Worm (Caenorhabditis elegans): ENCODE measurements around the gene C45G9.8.
"Not testable (repeated sequence)": the region's sequence is repeated elsewhere in the genome, so short reads cannot be mapped to it uniquely, and the experiment has no call there.

Gene C45G9.8

ce11 chrIII:5076569-5076968 is 23.1 kb upstream of the C45G9.8 start:
- no peak for TF ChIP-seq dao-5 (tag; optimal IDR thresholded peaks at IDR 0.05)
- TF ChIP-seq him-1 (tag; optimal IDR thresholded peaks at IDR 0.05), result no peak
- no peak for TF ChIP-seq W03F9.2 (tag; optimal IDR thresholded peaks at IDR 0.05)

- no peak for TF ChIP-seq him-1 (tag; optimal IDR thresholded peaks at IDR 0.05)
Measured at ce11 chrIII:5074398-5074797, 21.0 kb upstream of the C45G9.8 start, which contains the start of gene ttbk-6. ttbk-6 (plus strand) TSS chrIII:5074698.

ce11 chrIII:5071509-5071908 is 18.1 kb upstream of the C45G9.8 start, which contains the start of gene C45G9.12:
C45G9.12 (minus strand) TSS chrIII:5071609.
- TF ChIP-seq him-1 (tag; optimal IDR thresholded peaks at IDR 0.05) (no peak), W03F9.2 (tag; optimal IDR thresholded peaks at IDR 0.05) (no peak), dao-5 (tag; optimal IDR thresholded peaks at IDR 0.05) (no peak)

ce11 chrIII:5068675-5069233 is 15.3 kb upstream of the C45G9.8 start, which contains the start of the genes C45G9.11 and C45G9.2:
C45G9.11 (minus strand) TSS chrIII:5068725.
C45G9.2 (plus strand) TSS chrIII:5069066.
- peak; percentile 40 for TF ChIP-seq W03F9.2 (tag; optimal IDR thresholded peaks at IDR 0.05)
- TF ChIP-seq him-1 (tag; optimal IDR thresholded peaks at IDR 0.05), result peak; percentile 59
- no peak for TF ChIP-seq dao-5 (tag; optimal IDR thresholded peaks at IDR 0.05)

- not testable (repeated sequence) for TF ChIP-seq W03F9.2, dao-5, him-1 (tag; optimal IDR thresholded peaks at IDR 0.05)
Measured at ce11 chrIII:5062406-5062805, 9.0 kb upstream of the C45G9.8 start, which contains the start of gene C45G9.4. C45G9.4 (plus strand) TSS chrIII:5062706.

- TF ChIP-seq W03F9.2 (tag; optimal IDR thresholded peaks at IDR 0.05), result no peak
- no peak for TF ChIP-seq dao-5 (tag; optimal IDR thresholded peaks at IDR 0.05)
- TF ChIP-seq him-1 (tag; optimal IDR thresholded peaks at IDR 0.05), result no peak
Measured at ce11 chrIII:5061798-5062197, 8.4 kb upstream of the C45G9.8 start, which contains the start of gene C45G9.10. C45G9.10 (minus strand) TSS chrIII:5061898.

ce11 chrIII:5055709-5056108 is 2.3 kb upstream of the C45G9.8 start, which contains the start of gene C45G9.9:
C45G9.9 (minus strand) TSS chrIII:5055809.
- TF ChIP-seq dao-5, W03F9.2, him-1 (tag; optimal IDR thresholded peaks at IDR 0.05): not testable (repeated sequence)

- no peak for TF ChIP-seq dao-5 (tag; optimal IDR thresholded peaks at IDR 0.05)
- no peak for TF ChIP-seq W03F9.2 (tag; optimal IDR thresholded peaks at IDR 0.05)
- TF ChIP-seq him-1 (tag; optimal IDR thresholded peaks at IDR 0.05), result no peak
Measured at ce11 chrIII:5051949-5052348, 1.5 kb downstream of the C45G9.8 start, which contains the start of gene C45G9.15. C45G9.15 (minus strand) TSS chrIII:5052049.

ce11 chrIII:5047740-5048139 is 5.7 kb downstream of the C45G9.8 start, which contains the start of gene C45G9.5:
C45G9.5 (plus strand) TSS chrIII:5048117.
- TF ChIP-seq him-1 (tag; optimal IDR thresholded peaks at IDR 0.05) (no peak), W03F9.2 (tag; optimal IDR thresholded peaks at IDR 0.05) (no peak), dao-5 (tag; optimal IDR thresholded peaks at IDR 0.05) (no peak)

ce11 chrIII:5047175-5047574 is 6.3 kb downstream of the C45G9.8 start, which contains the start of gene txbp-3:
txbp-3 (minus strand) TSS chrIII:5047459.
- TF ChIP-seq him-1 (tag; optimal IDR thresholded peaks at IDR 0.05) (no peak), W03F9.2 (tag; optimal IDR thresholded peaks at IDR 0.05) (peak; percentile 55)

ce11 chrIII:5044709-5045108 is 8.7 kb downstream of the C45G9.8 start, which contains the start of gene C45G9.14:
C45G9.14 (plus strand) TSS chrIII:5045009.
- TF ChIP-seq dao-5 (tag; optimal IDR thresholded peaks at IDR 0.05) (no peak), him-1 (tag; optimal IDR thresholded peaks at IDR 0.05) (no peak), W03F9.2 (tag; optimal IDR thresholded peaks at IDR 0.05) (no peak)

- TF ChIP-seq dao-5 (tag; optimal IDR thresholded peaks at IDR 0.05) (no peak), W03F9.2 (tag; optimal IDR thresholded peaks at IDR 0.05) (no peak), him-1 (tag; optimal IDR thresholded peaks at IDR 0.05) (no peak)
Measured at ce11 chrIII:5042112-5042511, 11.3 kb downstream of the C45G9.8 start, which contains the start of gene nlp-43. nlp-43 (plus strand) TSS chrIII:5042412.

- TF ChIP-seq W03F9.2 (tag; optimal IDR thresholded peaks at IDR 0.05), result no peak
Measured at ce11 chrIII:5036158-5036557, 17.3 kb downstream of the C45G9.8 start, which contains the start of gene C45G9.6. C45G9.6 (plus strand) TSS chrIII:5036458.

ce11 chrIII:5031375-5031836 is 22.0 kb downstream of the C45G9.8 start:
- TF ChIP-seq dao-5 (tag; optimal IDR thresholded peaks at IDR 0.05), result peak; percentile 78
- TF ChIP-seq him-1 (tag; optimal IDR thresholded peaks at IDR 0.05), result peak; percentile 81

Measured in whole organism, L4/young adult.